Worm (Caenorhabditis elegans) whole organism, late embryonic: Measurements from ENCODE around the gene F21C10.7.

Experiments used
- dmd-4 ChIP-seq: sonication (generic microtip); optimal IDR thresholded peaks from 2 replicates; lab custom pipeline; 2016; ENCODE audit warnings: borderline replicate concordance, missing genetic modification characterization, missing compliant biosample characterization
- pat-9 ChIP-seq: fragments of 200-800 bp; sonication (Bioruptor generic); optimal IDR thresholded peaks from 2 replicates; lab custom pipeline; 2018; ENCODE audit warnings: mild to moderate bottlenecking, missing genetic modification characterization, moderate library complexity, missing compliant biosample characterization

- no peak for TF ChIP-seq dmd-4
- TF ChIP-seq pat-9, result no peak
Observed at ce11 chrV:9141297-9141696, 28.7 kb downstream of the F21C10.7 start, which contains the start of gene pitr-3.
